Worm (Caenorhabditis elegans) whole organism, mixed stage, embryonic: ENCODE data around the gene sprr-2.

ENCODE experiments used
- ceh-39 ChIP-seq: fragments of 150-350 bp; optimal IDR thresholded peaks from 2 replicates; lab custom pipeline; 2014; ENCODE audit warnings: missing biosample characterization, missing genetic modification characterization
- ceh-43 ChIP-seq: fragments of 200-800 bp; sonication (Bioruptor generic); optimal IDR thresholded peaks from 2 replicates; lab custom pipeline; 2018; ENCODE audit warnings: mild to moderate bottlenecking, missing genetic modification characterization, moderate library complexity, missing compliant biosample characterization
- ceh-83 ChIP-seq: fragments of 200-800 bp; sonication (Bioruptor generic); optimal IDR thresholded peaks from 2 replicates; lab custom pipeline; 2018; ENCODE audit warnings: mild to moderate bottlenecking, missing genetic modification characterization, missing compliant biosample characterization
- ces-1 ChIP-seq: fragments of 150-350 bp; optimal IDR thresholded peaks from 2 replicates; lab custom pipeline; 2014; ENCODE audit warnings: missing biosample characterization, missing genetic modification reagents, missing genetic modification characterization
- cnd-1 ChIP-seq: fragments of 200-800 bp; sonication (Bioruptor generic); optimal IDR thresholded peaks from 2 replicates; lab custom pipeline; 2018; ENCODE audit warnings: mild to moderate bottlenecking, missing genetic modification characterization, missing compliant biosample characterization
- ham-2 ChIP-seq: fragments of 200-800 bp; sonication (Bioruptor generic); optimal IDR thresholded peaks from 2 replicates; lab custom pipeline; 2018; ENCODE audit warnings: mild to moderate bottlenecking, missing genetic modification characterization, missing compliant biosample characterization
- hlh-1 ChIP-seq: fragments of 150-350 bp; optimal IDR thresholded peaks from 2 replicates; lab custom pipeline; 2014; ENCODE audit warnings: missing biosample characterization, missing genetic modification reagents, missing genetic modification characterization
- lin-13 ChIP-seq: fragments of 150-350 bp; optimal IDR thresholded peaks from 2 replicates; lab custom pipeline; 2014; ENCODE audit warnings: missing biosample characterization, missing genetic modification characterization
- lsy-2 ChIP-seq: fragments of 150-350 bp; optimal IDR thresholded peaks from 2 replicates; lab custom pipeline; 2014; ENCODE audit warnings: missing biosample characterization, missing genetic modification characterization
- mep-1 ChIP-seq: fragments of 150-350 bp; optimal IDR thresholded peaks from 2 replicates; lab custom pipeline; 2017; ENCODE audit warnings: missing biosample characterization, missing genetic modification reagents, missing genetic modification characterization, inconsistent platforms
- nhr-237 ChIP-seq: fragments of 150-350 bp; optimal IDR thresholded peaks from 2 replicates; lab custom pipeline; 2014; ENCODE audit warnings: missing biosample characterization, missing genetic modification characterization
- pha-4 ChIP-seq: fragments of 150-350 bp; optimal IDR thresholded peaks from 2 replicates; lab custom pipeline; 2018; ENCODE audit warnings: missing biosample characterization, missing genetic modification reagents, missing genetic modification characterization
- unc-120 ChIP-seq: sonication (generic microtip); optimal IDR thresholded peaks from 2 replicates; lab custom pipeline; 2017; ENCODE audit warnings: missing genetic modification characterization, missing compliant biosample characterization; ENCODE audit not compliant: poor library complexity, severe bottlenecking
- unc-39 ChIP-seq: fragments of 150-350 bp; optimal IDR thresholded peaks from 2 replicates; lab custom pipeline; 2014; ENCODE audit warnings: missing biosample characterization, missing genetic modification characterization
- unc-62 ChIP-seq: fragments of 150-350 bp; optimal IDR thresholded peaks from 2 replicates; lab custom pipeline; 2014; ENCODE audit warnings: missing biosample characterization, missing genetic modification reagents, missing genetic modification characterization
- ztf-11 ChIP-seq: fragments of 150-350 bp; optimal IDR thresholded peaks from 2 replicates; lab custom pipeline; 2014; ENCODE audit warnings: missing biosample characterization, missing genetic modification characterization

The sprr-2 gene

DNA sequence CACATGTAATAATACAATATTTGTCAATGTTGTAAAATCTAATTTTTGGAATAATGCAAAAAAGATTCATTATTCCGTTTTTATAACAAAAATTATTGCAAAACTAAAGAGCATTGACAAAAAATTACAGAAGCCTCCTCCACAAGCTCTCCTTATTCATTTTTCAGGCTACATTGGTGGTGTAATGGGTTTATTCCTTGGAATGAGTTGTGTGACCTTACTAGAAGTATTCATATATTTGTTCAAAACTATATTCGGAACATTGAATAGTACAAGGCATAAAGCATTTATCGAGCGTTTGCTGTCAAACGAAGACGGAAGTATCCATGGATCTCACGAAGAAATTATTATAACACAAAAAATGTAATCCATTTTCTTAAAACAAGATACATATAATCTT lies 58.7 kb downstream of the sprr-2 start:
- TF ChIP-seq unc-120 (tag; lab: Kevin White, UChicago): no peak
- TF ChIP-seq unc-62: no peak

DNA sequence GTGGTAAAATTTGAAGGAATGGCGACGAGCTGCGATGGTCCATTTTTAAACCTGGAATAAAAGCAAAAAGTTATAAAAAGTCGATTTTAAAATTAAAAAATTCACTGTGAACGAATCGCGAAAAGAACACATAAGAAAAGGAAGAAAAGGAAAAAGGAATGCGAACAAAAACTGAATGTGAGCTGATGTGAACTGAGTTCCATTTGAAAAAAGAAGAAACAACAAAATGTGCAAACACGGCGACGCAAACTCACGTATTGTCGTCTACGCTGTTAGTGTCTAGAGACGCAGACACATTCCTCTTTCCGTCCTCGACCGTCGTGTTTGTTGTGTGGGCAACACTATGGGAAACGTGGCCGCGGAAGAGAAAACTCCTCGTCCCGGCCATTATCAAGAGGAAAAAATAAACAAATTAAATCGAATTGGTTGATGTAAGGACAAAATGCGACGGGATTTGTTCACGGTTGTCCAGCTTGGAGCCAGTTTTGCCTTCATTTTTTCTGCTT lies 60.5 kb downstream of the sprr-2 start, which contains the start of the genes C27C12.1 and C27C12.4:
TSS of gene C27C12.1 (minus strand) at position 51 of the 506 bp plus-strand sequence.
TSS of gene C27C12.4 (plus strand) at position 375 of the 506 bp plus-strand sequence.
- TF ChIP-seq lin-13 (peak; percentile 55), hlh-1 (peak; percentile 45), ceh-43 (GFP tag; lab: Kevin White, UChicago) (no peak), ztf-11 (no peak), unc-120 (tag; lab: Kevin White, UChicago) (peak; percentile 58), lsy-2 (tag; lab: Kevin White, UChicago) (peak; percentile 64), nhr-237 (tag; lab: Kevin White, UChicago) (peak; percentile 66), ham-2 (no peak), ces-1 (GFP tag; lab: Kevin White, UChicago) (peak; percentile 88), unc-39 (tag; lab: Kevin White, UChicago) (no peak), unc-62 (peak; percentile 35), cnd-1 (peak; percentile 24), ceh-39 (tag; lab: Kevin White, UChicago) (peak; percentile 56), pha-4 (tag; lab: Kevin White, UChicago) (peak; percentile 86), ceh-83 (no peak), mep-1 (peak; percentile 73)
